Fruit fly (Drosophila melanogaster) whole organism, embryonic: Measurements from ENCODE around the gene CG13605.

Source experiments
- CG10321 ChIP-seq: fragments of 200-800 bp; sonication (Bioruptor generic); IDR thresholded peaks from 2 replicates; pipeline ENCODE4 v1.3.6; 2022; ENCODE audit warnings: missing biosample characterization, missing genetic modification characterization
- CG10959 ChIP-seq: fragments of 200-800 bp; sonication (Bioruptor generic); IDR thresholded peaks from 2 replicates; pipeline ENCODE4 v1.3.6; 2022; ENCODE audit warnings: missing biosample characterization, missing genetic modification characterization
- CG11560 ChIP-seq: fragments of 200-800 bp; sonication (Bioruptor generic); IDR thresholded peaks from 3 replicates; pipeline ENCODE4 v1.3.6; 2022; ENCODE audit warnings: missing biosample characterization, missing genetic modification characterization
- CG1529 ChIP-seq: fragments of 200-800 bp; sonication (Bioruptor generic); optimal IDR thresholded peaks from 3 replicates; lab custom pipeline; 2018; ENCODE audit warnings: missing biosample characterization, missing genetic modification characterization
- CG1603 ChIP-seq: fragments of 200-800 bp; sonication (Bioruptor generic); optimal IDR thresholded peaks from 2 replicates; lab custom pipeline; 2019; ENCODE audit warnings: missing biosample characterization, mild to moderate bottlenecking, missing genetic modification characterization, moderate library complexity
- CG17186 ChIP-seq: fragments of 200-800 bp; sonication (Bioruptor generic); optimal IDR thresholded peaks from 3 replicates; lab custom pipeline; 2017; ENCODE audit warnings: missing biosample characterization, missing genetic modification reagents, missing genetic modification characterization
- CG18476 ChIP-seq: fragments of 200-800 bp; sonication (Bioruptor generic); optimal IDR thresholded peaks from 2 replicates; lab custom pipeline; 2016; ENCODE audit warnings: missing biosample characterization, mild to moderate bottlenecking, missing genetic modification characterization
- CG18619 ChIP-seq: fragments of 200-800 bp; sonication (Bioruptor generic); optimal IDR thresholded peaks from 3 replicates; lab custom pipeline; 2017; ENCODE audit warnings: missing biosample characterization, mild to moderate bottlenecking, missing genetic modification characterization
- CG2889 ChIP-seq: fragments of 200-800 bp; sonication (Bioruptor generic); IDR thresholded peaks from 3 replicates; pipeline ENCODE4 v1.3.6; 2022; ENCODE audit warnings: missing biosample characterization, missing genetic modification characterization
- CG30431 ChIP-seq: fragments of 200-800 bp; sonication (Bioruptor generic); optimal IDR thresholded peaks from 2 replicates; lab custom pipeline; 2017; ENCODE audit warnings: missing biosample characterization, missing genetic modification characterization
- CG32532 ChIP-seq: fragments of 200-800 bp; sonication (Bioruptor generic); IDR thresholded peaks from 2 replicates; pipeline ENCODE4 v1.3.6; 2022; ENCODE audit warnings: missing biosample characterization, missing genetic modification characterization
- CG34376 ChIP-seq: fragments of 200-800 bp; sonication (Bioruptor generic); optimal IDR thresholded peaks from 2 replicates; lab custom pipeline; 2018; ENCODE audit warnings: missing biosample characterization, mild to moderate bottlenecking, missing genetic modification characterization
- CG34422 ChIP-seq: fragments of 200-800 bp; sonication (Bioruptor generic); IDR thresholded peaks from 3 replicates; pipeline ENCODE4 v1.3.6; 2022; ENCODE audit warnings: missing biosample characterization, missing genetic modification characterization
- CG42726 ChIP-seq: fragments of 200-800 bp; sonication (Bioruptor generic); IDR thresholded peaks from 2 replicates; pipeline ENCODE4 v1.3.6; 2022; ENCODE audit warnings: missing biosample characterization, missing genetic modification characterization; ENCODE audit not compliant: partially characterized antibody
- CG5180 ChIP-seq: fragments of 200-800 bp; sonication (Bioruptor generic); optimal IDR thresholded peaks from 3 replicates; lab custom pipeline; 2017; ENCODE audit warnings: missing biosample characterization, missing genetic modification characterization, mild to moderate bottlenecking, moderate library complexity, missing genetic modification reagents
- CG5245 ChIP-seq: fragments of 200-800 bp; sonication (Bioruptor generic); optimal IDR thresholded peaks from 3 replicates; lab custom pipeline; 2016; ENCODE audit warnings: missing biosample characterization, missing genetic modification characterization
- CG6254 ChIP-seq: fragments of 200-800 bp; sonication (Bioruptor generic); optimal IDR thresholded peaks from 3 replicates; lab custom pipeline; 2017; ENCODE audit warnings: mild to moderate bottlenecking, missing biosample characterization, missing genetic modification reagents, missing genetic modification characterization
- CG7786 ChIP-seq: fragments of 200-800 bp; sonication (Bioruptor generic); optimal IDR thresholded peaks from 2 replicates; lab custom pipeline; 2016; ENCODE audit warnings: missing biosample characterization, missing genetic modification characterization
- CG9876 ChIP-seq: fragments of 200-800 bp; sonication (Bioruptor generic); optimal IDR thresholded peaks from 2 replicates; lab custom pipeline; 2016; ENCODE audit warnings: missing biosample characterization, missing genetic modification characterization
- H2.0 ChIP-seq: fragments of 200-800 bp; sonication (Bioruptor generic); IDR thresholded peaks from 2 replicates; pipeline ENCODE4 v1.3.6; 2022; ENCODE audit warnings: missing biosample characterization, missing genetic modification characterization
- HLH3B ChIP-seq: fragments of 200-800 bp; sonication (Bioruptor generic); IDR thresholded peaks from 2 replicates; pipeline ENCODE4 v1.3.6; 2022; ENCODE audit warnings: missing biosample characterization, missing genetic modification characterization
- HmgZ ChIP-seq: fragments of 200-800 bp; sonication (Bioruptor generic); optimal IDR thresholded peaks from 2 replicates; lab custom pipeline; 2018; ENCODE audit warnings: missing biosample characterization, mild to moderate bottlenecking, missing genetic modification characterization
- Hmx ChIP-seq: fragments of 200-800 bp; sonication (Bioruptor generic); optimal IDR thresholded peaks from 2 replicates; lab custom pipeline; 2016; ENCODE audit warnings: missing biosample characterization, missing genetic modification characterization
- Hr78 ChIP-seq, 2 experiments: fragments of 200-800 bp in 1 of 2; fragments of >200 bp in 1 of 2; sonication (Bioruptor generic) in 1 of 2; optimal IDR thresholded peaks; 2 replicates each; lab custom pipeline; 2017 to 2019; ENCODE audit warnings: missing biosample characterization in 2 of 2, missing genetic modification characterization in 2 of 2, mild to moderate bottlenecking in 1 of 2, moderate library complexity in 1 of 2
- Hsf ChIP-seq: fragments of 200-800 bp; sonication (Bioruptor generic); optimal IDR thresholded peaks from 3 replicates; lab custom pipeline; 2016; ENCODE audit warnings: missing biosample characterization, missing genetic modification characterization
- Med ChIP-seq: fragments of 200-800 bp; sonication (Bioruptor generic); peaks from one replicate; lab custom pipeline; 2016; ENCODE audit warnings: missing biosample characterization, missing genetic modification characterization, mild to moderate bottlenecking, inconsistent platforms, moderate library complexity
- Mrtf ChIP-seq: fragments of 200-800 bp; sonication (Bioruptor generic); IDR thresholded peaks from 3 replicates; pipeline ENCODE4 v1.3.6; 2022; ENCODE audit warnings: missing biosample characterization, missing genetic modification characterization
- Neu2 ChIP-seq: fragments of 200-800 bp; sonication (Bioruptor generic); optimal IDR thresholded peaks from 3 replicates; lab custom pipeline; 2016; ENCODE audit warnings: missing biosample characterization, missing genetic modification characterization, borderline replicate concordance
- Pdp1 ChIP-seq, 2 experiments: fragments of 200-800 bp; sonication (Bioruptor generic); optimal IDR thresholded peaks; 3 replicates each; lab custom pipeline; 2016; ENCODE audit warnings: missing biosample characterization in 2 of 2, missing genetic modification characterization in 2 of 2, mild to moderate bottlenecking in 1 of 2, moderate library complexity in 1 of 2
- Vsx1 ChIP-seq: fragments of 200-800 bp; sonication (Bioruptor generic); optimal IDR thresholded peaks from 2 replicates; lab custom pipeline; 2017; ENCODE audit warnings: missing biosample characterization, mild to moderate bottlenecking, missing genetic modification characterization, missing genetic modification reagents
- abd-A ChIP-seq: fragments of 200-800 bp; sonication (Bioruptor generic); optimal IDR thresholded peaks from 3 replicates; lab custom pipeline; 2019; ENCODE audit warnings: missing biosample characterization, mild to moderate bottlenecking, missing genetic modification characterization, moderate library complexity
- bcd ChIP-seq: fragments of 200-800 bp; sonication (Bioruptor generic); optimal IDR thresholded peaks from 2 replicates; lab custom pipeline; 2017; ENCODE audit warnings: missing biosample characterization, mild to moderate bottlenecking, missing genetic modification characterization
- chn ChIP-seq: fragments of 200-800 bp; sonication (Bioruptor generic); optimal IDR thresholded peaks from 2 replicates; lab custom pipeline; 2016; ENCODE audit warnings: missing biosample characterization, missing genetic modification characterization
- gce ChIP-seq: fragments of 200-800 bp; sonication (Bioruptor generic); IDR thresholded peaks from 3 replicates; pipeline ENCODE4 v1.3.6; 2022; ENCODE audit warnings: missing biosample characterization, missing genetic modification characterization
- gfzf ChIP-seq: fragments of 200-800 bp; sonication (Bioruptor generic); optimal IDR thresholded peaks from 2 replicates; lab custom pipeline; 2016; ENCODE audit warnings: missing biosample characterization, mild to moderate bottlenecking, missing genetic modification characterization, moderate library complexity
- h ChIP-seq: fragments of >200 bp; optimal IDR thresholded peaks from 2 replicates; lab custom pipeline; 2017
- ham ChIP-seq: fragments of 200-800 bp; sonication (Bioruptor generic); IDR thresholded peaks from 2 replicates; pipeline ENCODE4 v1.3.6; 2022; ENCODE audit warnings: missing biosample characterization, missing genetic modification characterization
- her ChIP-seq: fragments of 200-800 bp; sonication (Bioruptor generic); optimal IDR thresholded peaks from 2 replicates; lab custom pipeline; 2016; ENCODE audit warnings: missing biosample characterization, missing genetic modification characterization
- hkb ChIP-seq, 2 experiments: fragments of 200-800 bp in 1 of 2; fragments of >200 bp in 1 of 2; sonication (Bioruptor generic) in 1 of 2; IDR thresholded peaks in 1 of 2; optimal IDR thresholded peaks in 1 of 2; 2 replicates each; pipeline versions ENCODE4 v1.3.6 to Lab custom; 2017 to 2022; ENCODE audit warnings: missing biosample characterization in 1 of 2, missing genetic modification characterization in 1 of 2
- ind ChIP-seq: fragments of 200-800 bp; sonication (Bioruptor generic); optimal IDR thresholded peaks from 3 replicates; lab custom pipeline; 2016; ENCODE audit warnings: missing biosample characterization, missing genetic modification characterization
- kay ChIP-seq: fragments of 200-800 bp; sonication (Bioruptor generic); optimal IDR thresholded peaks from 2 replicates; lab custom pipeline; 2016; ENCODE audit warnings: missing biosample characterization, missing genetic modification characterization
- lmd ChIP-seq: fragments of 200-800 bp; sonication (Bioruptor generic); IDR thresholded peaks from 2 replicates; pipeline ENCODE4 v1.3.6; 2022; ENCODE audit warnings: missing biosample characterization, missing genetic modification characterization
- lola ChIP-seq, 3 experiments: fragments of >200 bp in 2 of 3; fragments of 200-800 bp in 1 of 3; sonication (Bioruptor generic) in 1 of 3; optimal IDR thresholded peaks; 2 replicates each; lab custom pipeline; 2017 to 2019; ENCODE audit warnings: missing biosample characterization in 3 of 3, missing genetic modification characterization in 3 of 3, mild to moderate bottlenecking in 1 of 3, moderate library complexity in 1 of 3
- pho ChIP-seq: fragments of 200-800 bp; sonication (Bioruptor generic); optimal IDR thresholded peaks from 2 replicates; lab custom pipeline; 2016; ENCODE audit warnings: missing biosample characterization, missing genetic modification characterization
- phol ChIP-seq: fragments of 200-800 bp; sonication (Bioruptor generic); optimal IDR thresholded peaks from 3 replicates; lab custom pipeline; 2018; ENCODE audit warnings: missing biosample characterization, mild to moderate bottlenecking, missing genetic modification characterization, moderate library complexity
- ranshi ChIP-seq: fragments of 200-800 bp; sonication (Bioruptor generic); IDR thresholded peaks from 2 replicates; pipeline ENCODE4 v1.3.6; 2022; ENCODE audit warnings: missing biosample characterization, missing genetic modification characterization
- shn ChIP-seq: fragments of 200-800 bp; sonication (Bioruptor generic); optimal IDR thresholded peaks from 3 replicates; lab custom pipeline; 2016; ENCODE audit warnings: missing biosample characterization, missing genetic modification characterization
- tio ChIP-seq: fragments of 200-800 bp; sonication (Bioruptor generic); optimal IDR thresholded peaks from 2 replicates; lab custom pipeline; 2017; ENCODE audit warnings: missing biosample characterization, missing genetic modification characterization, inconsistent platforms
- toy ChIP-seq: fragments of 200-800 bp; sonication (Bioruptor generic); IDR thresholded peaks from 2 replicates; pipeline ENCODE4 v1.3.6; 2022; ENCODE audit warnings: missing biosample characterization, missing genetic modification characterization
- tx ChIP-seq: fragments of 200-800 bp; sonication (Bioruptor generic); optimal IDR thresholded peaks from 2 replicates; lab custom pipeline; 2016; ENCODE audit warnings: missing biosample characterization, missing genetic modification characterization

The CG13605 gene

DNA sequence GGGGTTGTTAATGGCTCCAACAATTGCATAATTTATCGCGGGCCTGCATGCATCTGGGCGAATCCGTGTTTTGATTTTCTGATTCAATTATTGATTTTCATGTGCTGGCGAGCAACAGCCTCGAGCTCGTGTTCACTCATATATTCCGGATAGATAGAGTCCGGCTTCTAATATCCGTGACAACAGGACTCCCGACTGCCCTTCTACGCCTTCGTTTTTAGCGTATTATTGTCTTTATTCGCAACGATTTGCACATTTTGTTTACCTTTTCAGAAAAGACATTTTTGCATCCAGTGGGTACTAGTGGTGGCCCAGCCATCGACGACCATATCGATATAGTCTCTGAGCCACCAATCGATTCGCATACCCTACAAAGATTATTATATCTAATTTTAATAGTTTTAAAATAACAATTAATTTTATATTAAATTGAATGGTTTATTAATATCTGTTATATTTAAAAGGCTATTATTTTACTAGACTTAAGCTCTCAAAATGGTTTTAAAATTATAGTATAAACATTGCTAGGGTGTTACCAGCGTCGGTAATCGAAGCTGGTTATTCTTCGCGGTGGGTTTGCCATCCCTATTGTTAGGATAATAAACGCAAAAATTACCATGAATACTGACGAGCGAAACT is 49.1 kb upstream of the CG13605 start, which contains the start of the genes Myo95E and TBC1d7 (continued):
- no peak for TF ChIP-seq abd-A (tag; lab: Kevin White, UChicago)
- TF ChIP-seq gfzf (GFP tag; lab: Kevin White, UChicago), result no peak
- peak; percentile 46 to 60 for TF ChIP-seq Pdp1 (GFP tag; optimal IDR thresholded peaks at IDR 0.05; lab: Kevin White, UChicago)
- TF ChIP-seq CG34376 (GFP tag; lab: Kevin White, UChicago), result peak; percentile 74
- TF ChIP-seq lmd, result peak; percentile 96
- no peak for TF ChIP-seq Hmx (GFP tag; lab: Kevin White, UChicago)
- TF ChIP-seq toy (GFP tag; lab: Robert Waterston, UW), result peak; percentile 69
- peak; percentile 87 for TF ChIP-seq Med (GFP tag; lab: Kevin White, UChicago)
- peak; percentile 95 for TF ChIP-seq CG34422
- peak; percentile 91 for TF ChIP-seq HLH3B (GFP tag; lab: Robert Waterston, UW)
- TF ChIP-seq Mrtf, result peak; percentile 73; the same call in 2 of the 3 replicates
- peak; percentile 71 for TF ChIP-seq CG5245 (GFP tag; lab: Kevin White, UChicago)
- no peak for TF ChIP-seq hkb (optimal IDR thresholded peaks at IDR 0.05; lab: Kevin White, UChicago)
- TF ChIP-seq hkb (GFP tag; IDR thresholded peaks at IDR 0.05; lab: Robert Waterston, UW), result peak; percentile 92
- peak; percentile 80; the same call in 2 of the 3 replicates for TF ChIP-seq gce (GFP tag; lab: Robert Waterston, UW)
- peak; percentile 81 for TF ChIP-seq CG18476 (GFP tag; lab: Kevin White, UChicago)
- TF ChIP-seq chn, result peak; percentile 70
- peak; percentile 69 for TF ChIP-seq CG10321
- no peak for TF ChIP-seq CG1603
- TF ChIP-seq kay (GFP tag; lab: Kevin White, UChicago), result peak; percentile 81
- peak; percentile 7 for TF ChIP-seq tx (GFP tag; lab: Kevin White, UChicago)
- peak; percentile 15 for TF ChIP-seq shn (GFP tag; lab: Kevin White, UChicago)
- no peak for TF ChIP-seq Hr78 (GFP tag; optimal IDR thresholded peaks at IDR 0.05; lab: Kevin White, UChicago)
- no peak for TF ChIP-seq CG5180 (GFP tag; lab: Kevin White, UChicago)
- TF ChIP-seq ham (GFP tag; lab: Robert Waterston, UW), result no peak
- TF ChIP-seq CG18619 (GFP tag; lab: Kevin White, UChicago), result peak; percentile 77
- peak; percentile 85 for TF ChIP-seq HmgZ (tag; lab: Kevin White, UChicago)
- TF ChIP-seq ind (GFP tag; lab: Kevin White, UChicago), result peak; percentile 89
- TF ChIP-seq CG30431 (GFP tag; lab: Kevin White, UChicago), result peak; percentile 75
- 0 out of 2 replicates have a peak, but pooled peaks have one; percentile 35 for TF ChIP-seq CG42726 (GFP tag; lab: Robert Waterston, UW)
- peak; percentile 15 for TF ChIP-seq CG7786 (GFP tag; lab: Kevin White, UChicago)
- TF ChIP-seq CG11560, result peak; percentile 81
- TF ChIP-seq CG10959 (GFP tag; lab: Robert Waterston, UW), result peak; percentile 89
- no peak for TF ChIP-seq CG9876 (GFP tag; lab: Kevin White, UChicago)
- no peak for TF ChIP-seq Neu2
- TF ChIP-seq bcd (GFP tag; lab: Kevin White, UChicago), result peak; percentile 88
- peak; percentile 27 for TF ChIP-seq pho
- no peak for TF ChIP-seq h (lab: Kevin White, UChicago)
- peak; percentile 92 for TF ChIP-seq phol (tag; lab: Kevin White, UChicago)
- no peak for TF ChIP-seq tio (GFP tag; lab: Kevin White, UChicago)
- peak; percentile 58 for TF ChIP-seq Hsf
- TF ChIP-seq her (GFP tag; lab: Kevin White, UChicago), result no peak
- TF ChIP-seq Vsx1 (GFP tag; lab: Kevin White, UChicago), result no peak
- peak in 1 of 3 experiments; percentile 83 for TF ChIP-seq lola (GFP tag; optimal IDR thresholded peaks at IDR 0.05; lab: Kevin White, UChicago)
- TF ChIP-seq ranshi (GFP tag; lab: Robert Waterston, UW), result peak; percentile 93
- TF ChIP-seq CG1529 (GFP tag; lab: Kevin White, UChicago), result no peak
- peak; percentile 61 for TF ChIP-seq CG6254 (GFP tag; lab: Kevin White, UChicago)
- TF ChIP-seq H2.0 (GFP tag; lab: Robert Waterston, UW), result peak; percentile 76
- peak; percentile 82 for TF ChIP-seq CG2889 (GFP tag; lab: Robert Waterston, UW)
- TF ChIP-seq CG17186, result peak; percentile 42
- peak; percentile 92 for TF ChIP-seq CG32532 (GFP tag; lab: Robert Waterston, UW)
